Fruit fly (Drosophila melanogaster) whole organism, prepupa: ENCODE measurements around the gene PolA2.
A peak's percentile ranks its signal among the peaks of the same experiment; 100 is the strongest.

Source experiments
- CG6163 ChIP-seq: fragments of 200-800 bp; sonication (Bioruptor generic); IDR thresholded peaks from 3 replicates; pipeline ENCODE4 v1.3.6; 2022; ENCODE audit warnings: missing biosample characterization, missing genetic modification characterization
- CG7368 ChIP-seq: fragments of 200-800 bp; sonication (Bioruptor generic); optimal IDR thresholded peaks from 3 replicates; lab custom pipeline; 2016; ENCODE audit warnings: missing biosample characterization, missing genetic modification characterization
- CG8319 ChIP-seq: fragments of 200-800 bp; sonication (Bioruptor generic); optimal IDR thresholded peaks from 3 replicates; lab custom pipeline; 2016; ENCODE audit warnings: missing biosample characterization, missing genetic modification characterization
- CG9139 ChIP-seq: fragments of 200-800 bp; sonication (Bioruptor generic); optimal IDR thresholded peaks from 3 replicates; lab custom pipeline; 2017; ENCODE audit warnings: missing biosample characterization, mild to moderate bottlenecking, missing genetic modification characterization
- Eip78C ChIP-seq: fragments of 200-800 bp; sonication (Bioruptor generic); peaks from one replicate; lab custom pipeline; 2016; ENCODE audit warnings: missing biosample characterization, missing genetic modification characterization
- Eip93F ChIP-seq: fragments of 200-800 bp; sonication (Bioruptor generic); optimal IDR thresholded peaks from 2 replicates; lab custom pipeline; 2016; ENCODE audit warnings: missing biosample characterization, mild to moderate bottlenecking, missing genetic modification characterization
- Hr38 ChIP-seq: sonication (Bioruptor generic); optimal IDR thresholded peaks from 2 replicates; lab custom pipeline; 2016; ENCODE audit warnings: missing biosample characterization, missing genetic modification characterization
- Hr39 ChIP-seq: fragments of 200-800 bp; sonication (Bioruptor generic); optimal IDR thresholded peaks from 2 replicates; lab custom pipeline; 2016; ENCODE audit warnings: missing biosample characterization, missing genetic modification characterization
- Smox ChIP-seq: fragments of 200-800 bp; sonication (Bioruptor generic); optimal IDR thresholded peaks from 3 replicates; lab custom pipeline; 2016; ENCODE audit warnings: missing biosample characterization, missing genetic modification characterization
- fd59A ChIP-seq: fragments of 200-800 bp; sonication (Bioruptor generic); optimal IDR thresholded peaks from 2 replicates; lab custom pipeline; 2017; ENCODE audit warnings: missing biosample characterization, mild to moderate bottlenecking, missing genetic modification characterization, missing genetic modification reagents
- lz ChIP-seq: fragments of 200-800 bp; sonication (Bioruptor generic); optimal IDR thresholded peaks from 3 replicates; lab custom pipeline; 2016; ENCODE audit warnings: missing biosample characterization, missing genetic modification characterization
- svp ChIP-seq: fragments of 200-800 bp; sonication (Bioruptor generic); peaks from one replicate; lab custom pipeline; 2016; ENCODE audit warnings: missing biosample characterization, missing genetic modification characterization

DNA sequence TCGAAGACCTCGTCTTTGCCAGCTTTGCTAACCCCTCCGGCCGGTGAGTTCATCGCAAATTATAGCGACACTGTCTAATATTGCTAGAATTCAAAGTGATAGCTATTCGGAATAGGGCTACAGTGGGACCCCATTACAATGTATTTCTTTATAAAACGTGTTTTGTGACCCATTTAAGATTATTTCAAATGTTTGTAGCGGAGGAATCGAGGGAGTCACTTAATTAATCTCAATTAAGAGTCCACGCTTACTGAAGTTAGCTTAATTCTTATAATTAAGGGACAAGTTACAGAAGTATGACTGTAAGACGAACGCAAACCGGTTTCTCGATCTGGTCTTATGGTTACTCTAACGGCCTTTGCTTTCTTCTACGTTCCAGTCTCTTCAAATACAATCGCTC is 50.7 kb downstream of the PolA2 start:
- no peak for TF ChIP-seq Hr38 (GFP tag; lab: Kevin White, UChicago)
- TF ChIP-seq Eip93F = no peak
- TF ChIP-seq Eip78C (GFP tag; lab: Kevin White, UChicago) = peak; percentile 70
- no peak for TF ChIP-seq fd59A (GFP tag; lab: Kevin White, UChicago)
- peak; percentile 11 for TF ChIP-seq Hr39 (GFP tag; lab: Kevin White, UChicago)
- no peak for TF ChIP-seq lz
- TF ChIP-seq CG9139 (GFP tag; lab: Kevin White, UChicago) = no peak
- peak; percentile 68; the same call in 2 of the 3 replicates for TF ChIP-seq CG6163 (GFP tag; lab: Robert Waterston, UW)
- no peak for TF ChIP-seq Smox (GFP tag; lab: Kevin White, UChicago)
- no peak for TF ChIP-seq CG7368 (GFP tag; lab: Kevin White, UChicago)
- no peak for TF ChIP-seq CG8319 (GFP tag; lab: Kevin White, UChicago)
- TF ChIP-seq svp (GFP tag; lab: Kevin White, UChicago) = peak; percentile 31
